Fruit fly (Drosophila melanogaster): Measurements from ENCODE around the gene CG17122.

dm6 chr3L:20295095-20295494 is 20.0 kb upstream of the CG17122 start, which contains the start of gene gogo:
- TF ChIP-seq Gug (GFP tag; IDR thresholded peaks at IDR 0.05) (no peak), CG10631 (GFP tag; optimal IDR thresholded peaks at IDR 0.05) (no peak), Blimp-1 (GFP tag; optimal IDR thresholded peaks at IDR 0.05) (no peak), CG6163 (GFP tag; IDR thresholded peaks at IDR 0.05) (no peak), CG10669 (GFP tag; optimal IDR thresholded peaks at IDR 0.05) (no peak), CG8119 (GFP tag; IDR thresholded peaks at IDR 0.05) (no peak), CG11294 (GFP tag; IDR thresholded peaks at IDR 0.05) (no peak), CG15336 (GFP tag; IDR thresholded peaks at IDR 0.05) (no peak), CG6808 (GFP tag; optimal IDR thresholded peaks at IDR 0.05) (no peak), CG8632 (GFP tag; optimal IDR thresholded peaks at IDR 0.05) (no peak), CG7368 (GFP tag; optimal IDR thresholded peaks at IDR 0.05) (peak; percentile 28), CG11762 (GFP tag; optimal IDR thresholded peaks at IDR 0.05; ENCODE audit: insufficient read depth) (no peak), Smox (GFP tag; optimal IDR thresholded peaks at IDR 0.05) (no peak)
